Fruit fly (Drosophila melanogaster) whole organism, pupa: ENCODE data around the gene Lk.

ENCODE experiments used
- CG10348 ChIP-seq: fragments of 200-800 bp; sonication (Bioruptor generic); IDR thresholded peaks from 2 replicates; pipeline ENCODE4 v1.3.6; 2022; ENCODE audit warnings: missing biosample characterization, missing genetic modification characterization
- CG12605 ChIP-seq: fragments of 200-800 bp; sonication (Bioruptor generic); IDR thresholded peaks from 2 replicates; pipeline ENCODE4 v1.3.6; 2022; ENCODE audit warnings: missing biosample characterization, missing genetic modification characterization
- CG13204 ChIP-seq: fragments of 200-800 bp; sonication (Bioruptor generic); optimal IDR thresholded peaks from 2 replicates; lab custom pipeline; 2018; ENCODE audit warnings: missing biosample characterization, mild to moderate bottlenecking, missing genetic modification characterization, moderate library complexity
- CG14655 ChIP-seq: fragments of 200-800 bp; sonication (Bioruptor generic); optimal IDR thresholded peaks from 3 replicates; lab custom pipeline; 2017; ENCODE audit warnings: mild to moderate bottlenecking, missing biosample characterization, missing genetic modification reagents, missing genetic modification characterization
- CG15710 ChIP-seq: fragments of 200-800 bp; sonication (Bioruptor generic); optimal IDR thresholded peaks from 2 replicates; lab custom pipeline; 2018; ENCODE audit warnings: missing biosample characterization, mild to moderate bottlenecking, missing genetic modification characterization, moderate library complexity
- CG17806 ChIP-seq: fragments of 200-800 bp; sonication (Bioruptor generic); optimal IDR thresholded peaks from 2 replicates; lab custom pipeline; 2018; ENCODE audit warnings: missing biosample characterization, mild to moderate bottlenecking, missing genetic modification characterization, moderate library complexity
- CG32121 ChIP-seq: fragments of 200-800 bp; sonication (Bioruptor generic); IDR thresholded peaks from 2 replicates; pipeline ENCODE4 v1.3.6; 2022; ENCODE audit warnings: missing biosample characterization, missing genetic modification characterization
- CG34367 ChIP-seq: fragments of 200-800 bp; sonication (Bioruptor generic); optimal IDR thresholded peaks from 2 replicates; lab custom pipeline; 2018; ENCODE audit warnings: missing biosample characterization, mild to moderate bottlenecking, missing genetic modification characterization
- CG4496 ChIP-seq: fragments of 200-800 bp; sonication (Bioruptor generic); IDR thresholded peaks from 3 replicates; pipeline ENCODE4 v1.3.6; 2022; ENCODE audit warnings: missing biosample characterization, missing genetic modification characterization
- CG8159 ChIP-seq: fragments of 200-800 bp; sonication (Bioruptor generic); optimal IDR thresholded peaks from 3 replicates; lab custom pipeline; 2018; ENCODE audit warnings: missing biosample characterization, mild to moderate bottlenecking, missing genetic modification characterization, moderate library complexity
- CG8301 ChIP-seq: fragments of 200-800 bp; sonication (Bioruptor generic); optimal IDR thresholded peaks from 2 replicates; lab custom pipeline; 2018; ENCODE audit warnings: missing biosample characterization, mild to moderate bottlenecking, missing genetic modification characterization
- CG9948 ChIP-seq: fragments of 200-800 bp; sonication (Bioruptor generic); optimal IDR thresholded peaks from 2 replicates; lab custom pipeline; 2018; ENCODE audit warnings: missing biosample characterization, mild to moderate bottlenecking, missing genetic modification characterization, moderate library complexity
- D1 ChIP-seq: fragments of 200-800 bp; sonication (Bioruptor generic); optimal IDR thresholded peaks from 2 replicates; lab custom pipeline; 2018; ENCODE audit warnings: missing biosample characterization, mild to moderate bottlenecking, missing genetic modification characterization, moderate library complexity
- EcR ChIP-seq: fragments of 200-800 bp; sonication (Bioruptor generic); optimal IDR thresholded peaks from 3 replicates; lab custom pipeline; 2019; ENCODE audit warnings: missing biosample characterization, missing genetic modification characterization, mild to moderate bottlenecking, moderate library complexity, missing genetic modification reagents
- Ets98B ChIP-seq: fragments of 200-800 bp; sonication (Bioruptor generic); IDR thresholded peaks from 2 replicates; pipeline ENCODE4 v1.3.6; 2022; ENCODE audit warnings: missing biosample characterization, missing genetic modification characterization
- Pif1A ChIP-seq: fragments of 200-800 bp; sonication (Bioruptor generic); optimal IDR thresholded peaks from 3 replicates; lab custom pipeline; 2016; ENCODE audit warnings: missing biosample characterization, missing genetic modification characterization
- Pif1B ChIP-seq: fragments of 200-800 bp; sonication (Bioruptor generic); optimal IDR thresholded peaks from 3 replicates; lab custom pipeline; 2016; ENCODE audit warnings: missing biosample characterization, missing genetic modification characterization
- Snoo ChIP-seq: fragments of 200-800 bp; sonication (Bioruptor generic); optimal IDR thresholded peaks from 3 replicates; lab custom pipeline; 2017; ENCODE audit warnings: missing biosample characterization, mild to moderate bottlenecking, missing genetic modification characterization, inconsistent platforms
- fd96Ca ChIP-seq: fragments of 200-800 bp; sonication (Bioruptor generic); IDR thresholded peaks from 3 replicates; pipeline ENCODE4 v1.3.6; 2022; ENCODE audit warnings: missing biosample characterization, missing genetic modification characterization
- gl ChIP-seq: fragments of 200-800 bp; sonication (Bioruptor generic); optimal IDR thresholded peaks from 2 replicates; lab custom pipeline; 2018; ENCODE audit warnings: missing biosample characterization, mild to moderate bottlenecking, missing genetic modification characterization
- rn ChIP-seq: fragments of 200-800 bp; sonication (Bioruptor generic); IDR thresholded peaks from 2 replicates; pipeline ENCODE4 v1.3.6; 2022; ENCODE audit warnings: missing biosample characterization, missing genetic modification characterization

Gene Lk

dm6 chr3L:14574649-14575048 is 14.1 kb upstream of the Lk start:
- TF ChIP-seq CG13204 (GFP tag; lab: Kevin White, UChicago) (no peak), CG8301 (no peak), CG9948 (tag; lab: Kevin White, UChicago) (no peak), rn (GFP tag; lab: Robert Waterston, UW) (no peak), gl (tag; lab: Kevin White, UChicago) (no peak), EcR (GFP tag; lab: Kevin White, UChicago) (no peak), fd96Ca (GFP tag; lab: Robert Waterston, UW) (no peak), Ets98B (GFP tag; lab: Robert Waterston, UW) (no peak), CG32121 (GFP tag; lab: Robert Waterston, UW) (no peak), CG14655 (no peak), Pif1A (no peak), CG12605 (no peak)

- TF ChIP-seq CG17806 (tag; lab: Kevin White, UChicago), result no peak
- no peak for TF ChIP-seq CG8159 (tag; lab: Kevin White, UChicago)
- no peak for TF ChIP-seq Pif1B
- no peak for TF ChIP-seq gl (tag; lab: Kevin White, UChicago)
- TF ChIP-seq EcR (GFP tag; lab: Kevin White, UChicago), result no peak
- TF ChIP-seq CG15710, result no peak
- TF ChIP-seq fd96Ca (GFP tag; lab: Robert Waterston, UW), result no peak
- TF ChIP-seq Ets98B (GFP tag; lab: Robert Waterston, UW), result no peak
- no peak for TF ChIP-seq CG13204 (GFP tag; lab: Kevin White, UChicago)
- TF ChIP-seq CG10348 (GFP tag; lab: Robert Waterston, UW), result no peak
- no peak for TF ChIP-seq CG9948 (tag; lab: Kevin White, UChicago)
- TF ChIP-seq CG14655, result no peak
- no peak for TF ChIP-seq Pif1A
- no peak for TF ChIP-seq CG34367
- TF ChIP-seq CG32121 (GFP tag; lab: Robert Waterston, UW), result no peak
- TF ChIP-seq rn (GFP tag; lab: Robert Waterston, UW), result no peak
- no peak for TF ChIP-seq Snoo (tag; lab: Kevin White, UChicago)
- TF ChIP-seq D1 (tag; lab: Kevin White, UChicago), result no peak
- no peak for TF ChIP-seq CG8301
These were observed 9.3 kb upstream of the Lk start for dm6 chr3L:14569620-14570537.

- no peak for TF ChIP-seq CG10348 (GFP tag; lab: Robert Waterston, UW)
- TF ChIP-seq Ets98B (GFP tag; lab: Robert Waterston, UW), result no peak
- no peak for TF ChIP-seq CG17806 (tag; lab: Kevin White, UChicago)
- TF ChIP-seq CG9948 (tag; lab: Kevin White, UChicago), result no peak
These were observed 6.6 kb upstream of the Lk start, which contains the start of gene CG42758 for dm6 chr3L:14567140-14567539. Gene CG42758, plus strand, starts transcription at chr3L:14567440.

- TF ChIP-seq fd96Ca (GFP tag; lab: Robert Waterston, UW) (no peak), CG10348 (GFP tag; lab: Robert Waterston, UW) (no peak), EcR (GFP tag; lab: Kevin White, UChicago) (no peak), CG4496 (GFP tag; lab: Robert Waterston, UW) (no peak), CG17806 (tag; lab: Kevin White, UChicago) (no peak), Snoo (tag; lab: Kevin White, UChicago) (no peak), rn (GFP tag; lab: Robert Waterston, UW) (no peak), CG14655 (no peak), CG15710 (no peak), CG8301 (no peak), Ets98B (GFP tag; lab: Robert Waterston, UW) (no peak), CG12605 (no peak), gl (tag; lab: Kevin White, UChicago) (no peak), Pif1A (no peak), Pif1B (no peak), CG34367 (no peak), CG9948 (tag; lab: Kevin White, UChicago) (no peak)
These were observed 4.6 kb upstream of the Lk start for dm6 chr3L:14565134-14565587.

- TF ChIP-seq CG9948 (tag; lab: Kevin White, UChicago) (no peak), CG4496 (GFP tag; lab: Robert Waterston, UW) (no peak), CG14655 (no peak), D1 (tag; lab: Kevin White, UChicago) (no peak), CG8301 (no peak), Ets98B (GFP tag; lab: Robert Waterston, UW) (no peak), CG17806 (tag; lab: Kevin White, UChicago) (no peak), fd96Ca (GFP tag; lab: Robert Waterston, UW) (no peak), gl (tag; lab: Kevin White, UChicago) (no peak), EcR (GFP tag; lab: Kevin White, UChicago) (no peak), CG10348 (GFP tag; lab: Robert Waterston, UW) (no peak), CG15710 (no peak), Pif1A (no peak)
These were observed 3.8 kb upstream of the Lk start for dm6 chr3L:14564404-14564803.

dm6 chr3L:14563461-14563860 is 2.9 kb upstream of the Lk start:
- TF ChIP-seq CG10348 (GFP tag; lab: Robert Waterston, UW), result no peak
- no peak for TF ChIP-seq CG14655
- TF ChIP-seq CG17806 (tag; lab: Kevin White, UChicago), result no peak
- TF ChIP-seq Snoo (tag; lab: Kevin White, UChicago), result no peak
- no peak for TF ChIP-seq fd96Ca (GFP tag; lab: Robert Waterston, UW)
- TF ChIP-seq CG8159 (tag; lab: Kevin White, UChicago), result no peak
- TF ChIP-seq CG8301, result no peak
